Worm (Caenorhabditis elegans): ENCODE data around the gene lipl-7.

Gene lipl-7

ce11 chrIV:10230971-10231370, 10.7 kb downstream of the lipl-7 start, which contains the start of gene F01G10.5:
Gene F01G10.5 (minus strand): TSS chrIV:10231071.
- no peak for TF ChIP-seq sox-2 (GFP tag; IDR thresholded peaks at IDR 0.05)
- TF ChIP-seq ama-1 (optimal IDR thresholded peaks at IDR 0.05) = no peak
- TF ChIP-seq ets-4 (tag; optimal IDR thresholded peaks at IDR 0.05) = no peak
- no peak for TF ChIP-seq tbx-2 (tag; optimal IDR thresholded peaks at IDR 0.05)
- no peak for TF ChIP-seq mec-3 (tag; optimal IDR thresholded peaks at IDR 0.05; ENCODE audit: borderline replicate concordance)
- TF ChIP-seq ref-2 (tag; optimal IDR thresholded peaks at IDR 0.05) = no peak
- TF ChIP-seq fkh-10 (GFP tag; optimal IDR thresholded peaks at IDR 0.05) = no peak
- no peak for TF ChIP-seq ceh-48 (tag; optimal IDR thresholded peaks at IDR 0.05)
- no peak for TF ChIP-seq ceh-2 (tag; optimal IDR thresholded peaks at IDR 0.05)
- no peak for TF ChIP-seq nhr-232 (tag; optimal IDR thresholded peaks at IDR 0.05)
- TF ChIP-seq ceh-34 (tag; optimal IDR thresholded peaks at IDR 0.05) = no peak
- TF ChIP-seq unc-86 (tag; optimal IDR thresholded peaks at IDR 0.05) = no peak
- no peak for TF ChIP-seq unc-55 (GFP tag; optimal IDR thresholded peaks at IDR 0.05)
- TF ChIP-seq nfya-1 (tag; optimal IDR thresholded peaks at IDR 0.05) = no peak
- no peak for TF ChIP-seq ceh-6 (GFP tag; optimal IDR thresholded peaks at IDR 0.05)
- TF ChIP-seq eyg-1 (tag; optimal IDR thresholded peaks at IDR 0.05) = no peak
- no peak for TF ChIP-seq sdc-2 (tag; optimal IDR thresholded peaks at IDR 0.05)
- TF ChIP-seq hlh-13 (GFP tag; optimal IDR thresholded peaks at IDR 0.05) = no peak
- no peak for TF ChIP-seq unc-3 (GFP tag; conservative IDR thresholded peaks at IDR 0.05)
- no peak for TF ChIP-seq unc-3 (tag; optimal IDR thresholded peaks at IDR 0.05)
- no peak for TF ChIP-seq tbx-7 (tag; optimal IDR thresholded peaks at IDR 0.05)

- no peak for TF ChIP-seq ceh-31 (tag; optimal IDR thresholded peaks at IDR 0.05)
- no peak for TF ChIP-seq ceh-22 (tag; optimal IDR thresholded peaks at IDR 0.05)
- TF ChIP-seq pros-1 (tag; optimal IDR thresholded peaks at IDR 0.05) = no peak
- TF ChIP-seq ceh-6 (GFP tag; optimal IDR thresholded peaks at IDR 0.05) = no peak
- TF ChIP-seq ttx-3 (tag; optimal IDR thresholded peaks at IDR 0.05) = no peak
- TF ChIP-seq ztf-16 (tag; optimal IDR thresholded peaks at IDR 0.05) = no peak
- no peak for TF ChIP-seq zip-5 (tag; optimal IDR thresholded peaks at IDR 0.05)
- no peak for TF ChIP-seq unc-42 (tag; optimal IDR thresholded peaks at IDR 0.05)
Measured at ce11 chrIV:10227534-10227933, 14.1 kb downstream of the lipl-7 start, which contains the start of gene F01G10.6. Gene F01G10.6 (minus strand): TSS chrIV:10227634.

ce11 chrIV:10223723-10224122, 17.9 kb downstream of the lipl-7 start, which contains the start of gene nas-12:
Gene nas-12 (plus strand): TSS chrIV:10224023.
- TF ChIP-seq ceh-18 (tag; optimal IDR thresholded peaks at IDR 0.05) (no peak), ceh-2 (tag; optimal IDR thresholded peaks at IDR 0.05) (no peak), K02D7.2 (tag; optimal IDR thresholded peaks at IDR 0.05) (no peak), F13H6.1 (tag; optimal IDR thresholded peaks at IDR 0.05) (no peak), elt-4 (tag; optimal IDR thresholded peaks at IDR 0.05) (no peak), T23F11.4 (GFP tag; optimal IDR thresholded peaks at IDR 0.05) (no peak), C08G9.2 (tag; optimal IDR thresholded peaks at IDR 0.05) (no peak), ceh-30 (tag; optimal IDR thresholded peaks at IDR 0.05) (no peak), ceh-31 (tag; optimal IDR thresholded peaks at IDR 0.05) (no peak), madf-2 (tag; optimal IDR thresholded peaks at IDR 0.05) (no peak), ztf-16 (tag; optimal IDR thresholded peaks at IDR 0.05) (no peak), C38D4.7 (GFP tag; optimal IDR thresholded peaks at IDR 0.05) (no peak)

ce11 chrIV:10222122-10222589, 19.5 kb downstream of the lipl-7 start, which contains the start of gene C24F3.2:
Gene C24F3.2 (plus strand): TSS chrIV:10222539.
- TF ChIP-seq ceh-2 (tag; optimal IDR thresholded peaks at IDR 0.05) = peak; percentile 26
- peak; percentile 64 for TF ChIP-seq ceh-31 (tag; optimal IDR thresholded peaks at IDR 0.05)
- peak; percentile 5 for TF ChIP-seq zip-5 (tag; optimal IDR thresholded peaks at IDR 0.05)
- TF ChIP-seq ceh-18 (tag; optimal IDR thresholded peaks at IDR 0.05) = peak; percentile 29
- peak; percentile 21 for TF ChIP-seq rnt-1 (tag; optimal IDR thresholded peaks at IDR 0.05)
- TF ChIP-seq dve-1 (tag; optimal IDR thresholded peaks at IDR 0.05) = no peak
- peak; percentile 75 for TF ChIP-seq unc-42 (tag; optimal IDR thresholded peaks at IDR 0.05)
- peak; percentile 30 for TF ChIP-seq tbx-2 (tag; optimal IDR thresholded peaks at IDR 0.05)
- no peak for TF ChIP-seq npax-4 (tag; optimal IDR thresholded peaks at IDR 0.05)
- no peak for TF ChIP-seq pat-9 (tag; optimal IDR thresholded peaks at IDR 0.05)
- peak; percentile 68 for TF ChIP-seq ref-2 (tag; optimal IDR thresholded peaks at IDR 0.05)
- peak; percentile 6 for TF ChIP-seq syd-9 (tag; optimal IDR thresholded peaks at IDR 0.05)
- peak; percentile 17 for TF ChIP-seq nfya-1 (tag; optimal IDR thresholded peaks at IDR 0.05)
